Fruit fly (Drosophila melanogaster): ENCODE data around the gene CG11696.

Gene CG11696

DNA sequence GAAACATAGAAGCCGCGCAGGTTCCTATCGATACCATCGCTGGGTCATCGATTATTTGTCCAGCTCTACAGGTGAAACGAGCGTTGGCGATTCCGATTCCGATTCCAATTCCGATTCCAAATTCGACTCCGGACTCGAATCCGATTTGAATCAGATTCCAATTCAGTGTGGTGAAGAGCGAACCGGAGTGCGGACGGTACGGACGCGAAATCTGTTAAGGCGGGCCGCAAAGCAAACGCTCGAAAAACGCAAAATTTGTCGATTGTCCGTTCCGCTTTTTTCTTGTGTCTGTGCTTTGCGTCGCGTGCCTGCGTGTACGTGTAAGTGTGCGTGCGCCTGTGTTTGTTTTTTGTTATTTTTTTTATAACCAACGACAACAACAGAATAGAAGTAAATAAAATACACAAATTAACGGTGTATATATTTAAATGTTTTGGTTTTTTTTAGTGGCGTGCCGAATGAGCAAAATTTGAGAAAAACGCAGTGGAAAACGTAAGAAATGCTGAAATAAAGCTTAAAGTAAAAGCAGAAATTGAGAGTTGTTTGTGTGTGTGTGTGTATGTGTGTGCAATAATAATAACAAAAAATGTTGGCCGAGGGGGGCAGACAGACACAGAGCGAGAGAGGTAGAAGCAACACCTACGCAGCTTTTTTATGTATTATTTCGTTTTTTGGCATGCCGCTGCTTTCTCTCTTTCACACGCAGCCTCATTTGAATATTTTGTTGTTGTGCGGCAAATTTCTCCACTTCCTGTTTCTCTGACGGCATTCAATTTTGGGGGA, 48.5 kb downstream of the CG11696 start, which contains the start of gene Ptp10D (continued):
- TF ChIP-seq CG9727 (GFP tag; optimal IDR thresholded peaks at IDR 0.05) (no peak), CrebB (tag; optimal IDR thresholded peaks at IDR 0.05) (peak; percentile 35), cwo (GFP tag; optimal IDR thresholded peaks at IDR 0.05) (peak; percentile 81), gro (GFP tag; optimal IDR thresholded peaks at IDR 0.05) (peak; percentile 63), row (GFP tag; IDR thresholded peaks at IDR 0.05) (peak; percentile 36; the same call in 2 of the 3 replicates), Dek (tag; optimal IDR thresholded peaks at IDR 0.05) (peak; percentile 19), Side (GFP tag; optimal IDR thresholded peaks at IDR 0.05) (no peak), CG12391 (tag; optimal IDR thresholded peaks at IDR 0.05) (no peak), Ets97D (GFP tag; optimal IDR thresholded peaks at IDR 0.05) (no peak), al (GFP tag; IDR thresholded peaks at IDR 0.05) (no peak), trh (GFP tag; optimal IDR thresholded peaks at IDR 0.05) (no peak), trem (tag; optimal IDR thresholded peaks at IDR 0.05) (no peak), Opbp (GFP tag; IDR thresholded peaks at IDR 0.05; ENCODE audit: partially characterized antibody) (peak; percentile 94), Dp (GFP tag; optimal IDR thresholded peaks at IDR 0.05) (peak; percentile 74), Ada2b (GFP tag; IDR thresholded peaks at IDR 0.05) (no peak), wdn (GFP tag; IDR thresholded peaks at IDR 0.05) (0 out of 2 replicates have a peak, but pooled peaks have one; percentile 22), inv (GFP tag; IDR thresholded peaks at IDR 0.05; ENCODE audit: partially characterized antibody) (peak; percentile 88), Nf-YC (tag; optimal IDR thresholded peaks at IDR 0.05) (peak; percentile 37), CG5245 (GFP tag; optimal IDR thresholded peaks at IDR 0.05) (no peak), CG14860 (GFP tag; IDR thresholded peaks at IDR 0.05; ENCODE audit: partially characterized antibody) (peak; percentile 77), kni (GFP tag; optimal IDR thresholded peaks at IDR 0.05) (no peak), gcm2 (GFP tag; optimal IDR thresholded peaks at IDR 0.05) (no peak), pan (optimal IDR thresholded peaks at IDR 0.05) (no peak), pan (GFP tag; optimal IDR thresholded peaks at IDR 0.05 in 1 of 2, IDR thresholded peaks at IDR 0.05 in 1 of 2) (peak in 1 of 2 experiments; percentile 16), CG2120 (GFP tag; optimal IDR thresholded peaks at IDR 0.05) (no peak), Hmr (GFP tag; optimal IDR thresholded peaks at IDR 0.05) (peak; percentile 47), chif (GFP tag; optimal IDR thresholded peaks at IDR 0.05) (no peak), stwl (tag; optimal IDR thresholded peaks at IDR 0.05) (peak; percentile 49), bsh (GFP tag; optimal IDR thresholded peaks at IDR 0.05) (no peak), esg (GFP tag; conservative IDR thresholded peaks at IDR 0.05) (no peak), CG4282 (GFP tag; optimal IDR thresholded peaks at IDR 0.05) (peak; percentile 26), B-H2 (GFP tag; optimal IDR thresholded peaks at IDR 0.05) (peak; percentile 45), HLHmδ (GFP tag; optimal IDR thresholded peaks at IDR 0.05) (peak; percentile 69), HmgZ (tag; optimal IDR thresholded peaks at IDR 0.05) (peak; percentile 40), GATAe (GFP tag; conservative IDR thresholded peaks at IDR 0.05) (no peak), Hey (tag; optimal IDR thresholded peaks at IDR 0.05) (no peak), CG8944 (GFP tag; optimal IDR thresholded peaks at IDR 0.05) (no peak), chm (GFP tag; IDR thresholded peaks at IDR 0.05) (peak; percentile 73), Adf1 (GFP tag; IDR thresholded peaks at IDR 0.05) (0 out of 2 replicates have a peak, but pooled peaks have one; percentile 29), hkb (optimal IDR thresholded peaks at IDR 0.05) (no peak), hkb (GFP tag; IDR thresholded peaks at IDR 0.05) (no peak), CG33213 (GFP tag; optimal IDR thresholded peaks at IDR 0.05) (no peak), sd (tag; optimal IDR thresholded peaks at IDR 0.05) (peak; percentile 58), CG18599 (GFP tag; optimal IDR thresholded peaks at IDR 0.05) (peak; percentile 41), Hand (GFP tag; optimal IDR thresholded peaks at IDR 0.05) (peak; percentile 42), NfI (GFP tag; optimal IDR thresholded peaks at IDR 0.05) (peak; percentile 6), CG11247 (GFP tag; IDR thresholded peaks at IDR 0.05) (peak; percentile 39), HLH4C (GFP tag; IDR thresholded peaks at IDR 0.05; ENCODE audit: partially characterized antibody) (peak; percentile 85), CG18764 (GFP tag; optimal IDR thresholded peaks at IDR 0.05) (no peak)

Data from whole organism, embryonic.